Worm (Caenorhabditis elegans): ENCODE data around the gene pmp-2.
A peak's percentile ranks its signal among the peaks of the same experiment; 100 is the strongest.

- TF ChIP-seq dpl-1 (GFP tag; optimal IDR thresholded peaks at IDR 0.05) (no peak), pqm-1 (tag; optimal IDR thresholded peaks at IDR 0.05) (no peak), fkh-8 (tag; optimal IDR thresholded peaks at IDR 0.05) (peak; percentile 2), ceh-8 (GFP tag; optimal IDR thresholded peaks at IDR 0.05) (no peak), ama-1 (optimal IDR thresholded peaks at IDR 0.05) (no peak), skn-1 (tag; optimal IDR thresholded peaks at IDR 0.05) (no peak)
These were observed 49.5 kb upstream of the pmp-2 start for ce11 chrII:6937057-6937456.
